Fruit fly (Drosophila melanogaster): ENCODE results near the gene Col4a1.
A peak's percentile ranks its signal among the peaks of the same experiment; 100 is the strongest.

The Col4a1 gene

DNA sequence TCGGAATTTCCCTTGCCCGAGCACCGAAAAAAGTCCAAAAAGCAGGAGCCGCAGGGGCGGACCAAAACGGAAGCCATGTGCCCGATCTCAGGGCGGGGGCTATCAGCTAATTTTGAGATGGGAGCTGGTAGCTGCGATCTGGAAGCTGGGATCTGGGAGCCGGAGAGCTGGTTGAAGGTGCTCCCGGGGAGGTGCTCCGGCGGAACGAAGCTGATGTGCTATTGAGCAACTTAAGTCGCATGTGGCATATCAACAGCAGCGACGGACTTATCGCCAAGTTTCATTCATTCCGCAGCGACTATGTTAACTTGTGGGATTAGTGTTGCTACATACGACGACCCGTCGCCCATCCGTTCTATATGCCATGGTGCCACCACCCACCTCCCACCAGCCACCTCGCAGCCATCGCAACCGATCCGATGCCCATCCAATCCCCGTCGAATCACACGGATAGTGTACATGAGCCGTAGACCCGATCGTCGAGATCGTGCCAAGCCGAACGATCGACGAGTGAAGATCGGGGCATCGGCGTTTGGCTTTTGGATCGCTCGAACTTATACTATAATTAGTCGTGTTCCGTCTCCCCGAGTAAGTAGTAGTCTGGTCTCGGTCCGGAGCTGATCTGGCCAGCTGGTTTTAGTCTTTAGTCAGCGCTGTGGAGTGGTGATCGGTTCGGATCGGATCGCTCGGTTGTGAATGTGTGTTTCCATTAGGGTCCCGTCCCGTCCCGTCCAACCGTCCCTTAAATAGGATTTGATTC, at the start of gene Col4a1:
TSS of gene Col4a1 (plus strand) at position 561 of the 760 bp plus-strand sequence.
- peak; percentile 7 for TF ChIP-seq Mnt (GFP tag; optimal IDR thresholded peaks at IDR 0.05)
- TF ChIP-seq CG14711 (tag; optimal IDR thresholded peaks at IDR 0.05), result no peak
- no peak for TF ChIP-seq CG7101 (tag; optimal IDR thresholded peaks at IDR 0.05)
- TF ChIP-seq Crg-1 (GFP tag; optimal IDR thresholded peaks at IDR 0.05), result no peak
- TF ChIP-seq CG5204 (GFP tag; optimal IDR thresholded peaks at IDR 0.05), result no peak
- no peak for TF ChIP-seq toe (GFP tag; optimal IDR thresholded peaks at IDR 0.05)
- TF ChIP-seq tj (GFP tag; optimal IDR thresholded peaks at IDR 0.05), result no peak
- TF ChIP-seq CG12768 (GFP tag; optimal IDR thresholded peaks at IDR 0.05), result peak; percentile 49
- no peak for TF ChIP-seq bab1 (GFP tag; optimal IDR thresholded peaks at IDR 0.05)
- TF ChIP-seq Clk (GFP tag; optimal IDR thresholded peaks at IDR 0.05), result no peak
- peak; percentile 72 for TF ChIP-seq cic (GFP tag; optimal IDR thresholded peaks at IDR 0.05)
- TF ChIP-seq Hr96 (GFP tag; optimal IDR thresholded peaks at IDR 0.05), result no peak
- TF ChIP-seq CG7045 (GFP tag; optimal IDR thresholded peaks at IDR 0.05), result no peak
- no peak for TF ChIP-seq CG1620 (GFP tag; optimal IDR thresholded peaks at IDR 0.05)
- no peak for TF ChIP-seq cnc (optimal IDR thresholded peaks at IDR 0.05)
- no peak for TF ChIP-seq ovo (GFP tag; optimal IDR thresholded peaks at IDR 0.05)
- no peak for TF ChIP-seq pad (GFP tag; optimal IDR thresholded peaks at IDR 0.05)
- TF ChIP-seq CG33017 (tag; optimal IDR thresholded peaks at IDR 0.05), result no peak
- no peak for TF ChIP-seq kay (GFP tag; ENCODE audit: borderline replicate concordance)
- TF ChIP-seq CG11617 (GFP tag; optimal IDR thresholded peaks at IDR 0.05), result no peak

DNA sequence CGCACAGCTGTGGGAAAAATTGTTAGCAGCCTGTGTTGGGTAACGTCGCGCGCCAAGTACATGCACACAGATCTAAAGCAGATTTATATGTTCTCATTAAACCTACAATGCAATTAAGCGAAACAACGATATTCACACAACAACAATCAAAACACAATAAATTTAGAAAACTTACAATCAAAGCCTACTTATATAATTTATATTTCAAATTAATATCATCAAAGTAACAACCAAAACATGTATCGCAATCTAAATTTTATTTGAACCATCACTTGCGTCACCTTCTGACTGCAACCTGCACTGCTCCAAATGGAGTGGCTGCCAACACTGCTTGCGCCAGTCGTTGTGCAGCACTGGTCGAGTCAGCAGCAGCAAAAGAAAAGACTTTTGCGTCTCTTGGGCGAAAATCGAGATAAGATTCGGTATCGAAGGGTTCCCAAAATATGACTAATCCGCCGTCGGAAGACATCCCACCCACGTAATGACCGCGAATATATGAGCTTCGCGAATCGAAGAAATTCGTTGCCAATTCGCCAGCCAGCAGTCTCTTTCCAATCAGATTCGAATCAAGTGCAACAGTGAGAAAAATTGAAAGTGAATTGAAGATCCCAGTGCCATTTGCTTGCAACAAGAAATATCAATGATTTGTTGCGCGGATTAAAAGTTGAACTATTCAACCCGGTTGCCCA, 48.0 kb upstream of the Col4a1 start, which contains the start of the genes CG8892 and CG34126:
TSS of gene CG8892 (minus strand) at position 315 of the 689 bp plus-strand sequence.
TSS of gene CG34126 (plus strand) at position 337 of the 689 bp plus-strand sequence.
- TF ChIP-seq Mnt (GFP tag; optimal IDR thresholded peaks at IDR 0.05) (peak; percentile 97), cic (GFP tag; optimal IDR thresholded peaks at IDR 0.05) (peak; percentile 89), CG7101 (tag; optimal IDR thresholded peaks at IDR 0.05) (peak; percentile 98), toe (GFP tag; optimal IDR thresholded peaks at IDR 0.05) (peak; percentile 99), CG33017 (tag; optimal IDR thresholded peaks at IDR 0.05) (peak; percentile 96), tj (GFP tag; optimal IDR thresholded peaks at IDR 0.05) (peak; percentile 90), CG11617 (GFP tag; optimal IDR thresholded peaks at IDR 0.05) (peak; percentile 99), Hr96 (GFP tag; optimal IDR thresholded peaks at IDR 0.05) (peak; percentile 96), CG5204 (GFP tag; optimal IDR thresholded peaks at IDR 0.05) (peak; percentile 98), CG14711 (tag; optimal IDR thresholded peaks at IDR 0.05) (peak; percentile 95), bab1 (GFP tag; optimal IDR thresholded peaks at IDR 0.05) (peak; percentile 95), ovo (GFP tag; optimal IDR thresholded peaks at IDR 0.05) (peak; percentile 99), Clk (GFP tag; optimal IDR thresholded peaks at IDR 0.05) (peak; percentile 99), pad (GFP tag; optimal IDR thresholded peaks at IDR 0.05) (peak; percentile 96), CG7045 (GFP tag; optimal IDR thresholded peaks at IDR 0.05) (peak; percentile 97), cnc (optimal IDR thresholded peaks at IDR 0.05) (no peak), Crg-1 (GFP tag; optimal IDR thresholded peaks at IDR 0.05) (peak; percentile 99), CG1620 (GFP tag; optimal IDR thresholded peaks at IDR 0.05) (peak; percentile 99), kay (GFP tag; ENCODE audit: borderline replicate concordance) (no peak), CG12768 (GFP tag; optimal IDR thresholded peaks at IDR 0.05) (peak; percentile 99)

DNA sequence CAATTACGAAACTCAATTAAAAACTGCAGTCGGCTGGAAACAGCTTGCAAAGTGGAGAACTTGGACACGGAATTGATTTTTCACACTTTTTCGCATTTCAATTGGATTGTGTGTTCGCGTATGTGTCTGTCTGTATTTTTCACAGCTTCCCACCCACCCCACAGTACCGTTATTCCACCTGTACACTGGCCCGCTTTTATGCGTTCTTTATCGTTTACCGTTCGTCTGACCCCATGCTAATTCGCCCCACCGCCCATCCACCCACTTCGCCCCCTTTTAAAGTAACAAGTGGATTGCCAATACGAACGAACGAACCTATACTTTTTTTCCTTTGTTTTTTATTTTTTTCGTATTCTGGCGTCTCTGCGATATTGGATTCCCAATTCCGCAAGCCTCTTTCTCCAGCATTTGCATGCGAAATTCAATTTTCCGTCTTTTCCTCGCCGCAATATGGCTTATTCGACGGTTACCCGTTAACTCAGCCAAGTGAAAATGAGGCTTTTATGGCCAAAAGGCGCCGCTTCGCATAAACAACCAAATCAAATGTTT, 47.2 kb upstream of the Col4a1 start:
- TF ChIP-seq tj (GFP tag; optimal IDR thresholded peaks at IDR 0.05) (peak; percentile 41), pad (GFP tag; optimal IDR thresholded peaks at IDR 0.05) (peak; percentile 9), ovo (GFP tag; optimal IDR thresholded peaks at IDR 0.05) (peak; percentile 86), Crg-1 (GFP tag; optimal IDR thresholded peaks at IDR 0.05) (no peak)

DNA sequence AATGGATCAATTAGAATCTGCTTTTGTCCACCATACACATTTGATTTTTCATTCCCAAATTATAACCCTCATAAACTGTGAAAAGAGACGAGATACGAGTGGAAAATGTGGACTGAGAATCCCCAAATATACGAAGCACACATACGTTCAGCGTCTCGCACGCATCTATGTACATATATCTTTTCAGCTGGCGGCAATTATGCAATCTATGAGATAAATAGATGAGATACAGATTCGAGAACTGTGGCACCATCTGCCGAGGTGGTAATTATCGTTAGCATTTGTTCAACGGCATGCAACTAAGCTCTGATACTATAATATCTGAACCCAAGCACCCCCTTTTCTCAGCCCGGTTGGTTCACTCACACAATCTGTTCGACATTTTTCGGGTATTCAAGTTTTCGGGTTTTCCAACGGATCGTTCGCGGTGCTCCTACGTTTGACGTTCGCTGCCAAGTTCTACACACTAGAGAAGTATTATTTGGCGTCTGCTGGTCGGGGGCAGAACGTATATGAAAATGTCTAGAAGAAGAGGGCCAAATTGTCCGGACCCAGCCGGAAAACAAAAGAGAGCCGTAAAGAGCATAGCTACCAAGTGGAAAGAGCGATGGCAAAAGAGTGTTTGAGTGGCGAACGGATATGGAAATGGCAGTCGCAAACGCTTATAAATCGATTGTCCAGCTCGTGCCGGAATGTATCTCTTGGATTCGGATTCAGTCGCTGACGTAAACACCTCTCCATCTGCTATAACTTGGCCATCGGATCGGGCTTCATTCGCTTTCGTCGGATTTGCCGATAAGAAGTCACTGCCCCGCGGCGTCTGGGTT, 34.2 kb upstream of the Col4a1 start:
- no peak for TF ChIP-seq CG14711 (tag; optimal IDR thresholded peaks at IDR 0.05)
- no peak for TF ChIP-seq CG11617 (GFP tag; optimal IDR thresholded peaks at IDR 0.05)
- TF ChIP-seq CG5204 (GFP tag; optimal IDR thresholded peaks at IDR 0.05), result no peak
- no peak for TF ChIP-seq CG7045 (GFP tag; optimal IDR thresholded peaks at IDR 0.05)
- no peak for TF ChIP-seq ovo (GFP tag; optimal IDR thresholded peaks at IDR 0.05)

DNA sequence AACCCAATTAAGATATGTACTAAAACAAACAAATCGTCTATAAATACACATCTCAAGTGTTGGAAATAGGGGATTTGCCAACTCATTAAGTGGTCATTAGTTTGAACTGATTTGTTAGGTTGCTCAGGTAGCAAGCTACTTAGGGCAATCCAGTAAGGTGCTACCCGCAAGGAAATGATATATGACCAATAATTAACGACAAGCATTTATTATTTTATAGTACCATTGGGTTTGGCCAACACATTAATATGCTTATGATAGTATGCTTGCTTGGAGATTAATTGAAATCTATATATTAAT, 33.6 kb upstream of the Col4a1 start:
- TF ChIP-seq CG7101 (tag; optimal IDR thresholded peaks at IDR 0.05) (no peak), Crg-1 (GFP tag; optimal IDR thresholded peaks at IDR 0.05) (no peak), Clk (GFP tag; optimal IDR thresholded peaks at IDR 0.05) (no peak), Hr96 (GFP tag; optimal IDR thresholded peaks at IDR 0.05) (no peak)
